Fruit fly (Drosophila melanogaster) S2 (cell line): Measurements from ENCODE around the gene CG13901.

Experiments
- CG8478 ChIP-seq: fragments of >200 bp; optimal IDR thresholded peaks from 2 replicates; lab custom pipeline; 2018
- CTCF ChIP-seq, 2 experiments: fragments of >200 bp; optimal IDR thresholded peaks; 2 replicates each; lab custom pipeline; 2018

DNA sequence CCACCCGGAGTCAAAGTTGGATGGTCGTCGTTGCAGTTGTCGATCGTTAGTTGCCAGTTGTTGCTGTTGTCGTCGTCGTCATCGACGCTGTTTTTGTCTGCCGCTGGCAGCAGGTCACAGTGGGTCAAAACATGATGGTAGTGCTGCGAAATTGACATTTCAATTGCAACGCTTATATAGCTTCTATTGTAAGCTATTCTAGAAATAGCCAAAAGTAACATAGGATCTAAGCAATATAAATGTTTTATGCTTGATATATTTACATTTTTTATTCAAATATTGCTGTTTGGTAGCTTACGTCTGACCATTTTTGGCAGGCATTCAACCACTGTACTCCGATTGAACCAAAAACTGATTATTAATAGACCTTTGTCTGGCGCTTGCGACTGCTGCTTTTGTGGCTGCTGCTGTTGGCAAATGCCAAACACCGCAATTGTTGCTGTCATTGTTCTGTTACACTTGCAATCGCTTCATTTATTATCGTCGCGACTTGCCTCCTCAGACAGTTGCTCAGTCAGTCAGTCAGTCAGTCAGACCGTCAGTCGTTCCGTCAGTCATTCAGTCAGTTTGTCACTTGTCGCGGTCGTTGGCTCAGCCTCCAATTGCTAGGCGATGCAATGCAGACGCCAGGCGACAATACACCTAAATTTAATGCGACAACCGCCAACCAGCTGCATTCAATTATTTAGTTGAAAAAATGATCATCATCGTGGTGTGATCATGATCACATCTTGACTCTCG is 46.2 kb downstream of the CG13901 start:
- TF ChIP-seq CG8478 = no peak
- TF ChIP-seq CTCF (optimal IDR thresholded peaks at IDR 0.05; lab: Kevin White, UChicago) = no peak
